Fruit fly (Drosophila melanogaster): ENCODE data around the gene CG12984.
A peak's percentile ranks its signal among the peaks of the same experiment; 100 is the strongest.

The CG12984 gene

dm6 chr3L:20986929-20987363 lies 4.5 kb upstream of the CG12984 start:
- TF ChIP-seq CG33557 (GFP tag; optimal IDR thresholded peaks at IDR 0.05) = no peak
- peak; percentile 69 for TF ChIP-seq Drgx (GFP tag; IDR thresholded peaks at IDR 0.05)
- peak in 1 of 2 experiments; percentile 26 for TF ChIP-seq bsh (GFP tag; optimal IDR thresholded peaks at IDR 0.05)
- peak; percentile 18 for TF ChIP-seq nom (GFP tag; optimal IDR thresholded peaks at IDR 0.05)

dm6 chr3L:20987895-20988294 lies 3.6 kb upstream of the CG12984 start:
- TF ChIP-seq CG31441 (GFP tag; IDR thresholded peaks at IDR 0.05) = no peak
- TF ChIP-seq CG15269 (tag; optimal IDR thresholded peaks at IDR 0.05) = no peak
- peak; percentile 34; the same call in 1 of the 2 replicates for TF ChIP-seq Drgx (GFP tag; IDR thresholded peaks at IDR 0.05)
- TF ChIP-seq bsh (GFP tag; optimal IDR thresholded peaks at IDR 0.05) = peak in 1 of 2 experiments; percentile 2
- no peak for TF ChIP-seq CG14860 (GFP tag; IDR thresholded peaks at IDR 0.05; ENCODE audit: partially characterized antibody)
- no peak for TF ChIP-seq az2 (GFP tag; optimal IDR thresholded peaks at IDR 0.05)
- TF ChIP-seq Meics (GFP tag; optimal IDR thresholded peaks at IDR 0.05) = no peak
- TF ChIP-seq CG15073 (GFP tag; optimal IDR thresholded peaks at IDR 0.05) = no peak
- no peak for TF ChIP-seq ken (GFP tag; IDR thresholded peaks at IDR 0.05)
- no peak for TF ChIP-seq fd3F (GFP tag; optimal IDR thresholded peaks at IDR 0.05)
- no peak for TF ChIP-seq sd (tag; optimal IDR thresholded peaks at IDR 0.05)
- no peak for TF ChIP-seq CG11560 (tag; IDR thresholded peaks at IDR 0.05)
- no peak for TF ChIP-seq CG1529 (GFP tag; optimal IDR thresholded peaks at IDR 0.05)
- no peak for TF ChIP-seq slou (GFP tag; optimal IDR thresholded peaks at IDR 0.05)
- TF ChIP-seq CG15696 (tag; optimal IDR thresholded peaks at IDR 0.05) = no peak
- TF ChIP-seq zen (tag; optimal IDR thresholded peaks at IDR 0.05) = no peak
- 0 out of 3 replicates have a peak, but pooled peaks have one; percentile 1 for TF ChIP-seq hb (GFP tag; IDR thresholded peaks at IDR 0.05; ENCODE audit: partially characterized antibody)

- TF ChIP-seq bsh (GFP tag; optimal IDR thresholded peaks at IDR 0.05) = peak in 1 of 2 experiments; percentile 81
- no peak for TF ChIP-seq CG8944 (GFP tag; optimal IDR thresholded peaks at IDR 0.05)
- peak; percentile 10 for TF ChIP-seq sens (GFP tag)
- no peak for TF ChIP-seq HmgZ (tag; optimal IDR thresholded peaks at IDR 0.05)
- TF ChIP-seq HLH54F (GFP tag; optimal IDR thresholded peaks at IDR 0.05) = no peak
- TF ChIP-seq pho (GFP tag; optimal IDR thresholded peaks at IDR 0.05) = no peak
- TF ChIP-seq Ets65A (GFP tag) = peak; percentile 12
- no peak for TF ChIP-seq CG8290 (GFP tag; optimal IDR thresholded peaks at IDR 0.05)
- no peak for TF ChIP-seq CG8290 (tag; optimal IDR thresholded peaks at IDR 0.05)
- TF ChIP-seq Drgx (GFP tag; IDR thresholded peaks at IDR 0.05) = peak; percentile 62
- peak; percentile 51 for TF ChIP-seq nom (GFP tag; optimal IDR thresholded peaks at IDR 0.05)
- no peak for TF ChIP-seq CG15073 (GFP tag; optimal IDR thresholded peaks at IDR 0.05)
- no peak for TF ChIP-seq Antp (GFP tag; optimal IDR thresholded peaks at IDR 0.05)
- TF ChIP-seq CG17568 (GFP tag; optimal IDR thresholded peaks at IDR 0.05) = no peak
- TF ChIP-seq yki (optimal IDR thresholded peaks at IDR 0.05) = no peak
Observed at dm6 chr3L:20988862-20989261, 2.6 kb upstream of the CG12984 start.

dm6 chr3L:20990231-20990630 lies 1.2 kb upstream of the CG12984 start:
- TF ChIP-seq nom (GFP tag; optimal IDR thresholded peaks at IDR 0.05) = peak; percentile 0
- no peak for TF ChIP-seq BtbVII (GFP tag; optimal IDR thresholded peaks at IDR 0.05)

- TF ChIP-seq CG33557 (GFP tag; optimal IDR thresholded peaks at IDR 0.05) (no peak), CTCF (GFP tag; optimal IDR thresholded peaks at IDR 0.05) (peak; percentile 61), Dbx (GFP tag; IDR thresholded peaks at IDR 0.05) (0 out of 3 replicates have a peak, but pooled peaks have one; percentile 15)
Observed at dm6 chr3L:20999639-21000038, 8.2 kb downstream of the CG12984 start.
